Worm (Caenorhabditis elegans) whole organism, L2 larva: ENCODE data around the gene grp-1.

Source experiments
- C34F6.9 ChIP-seq: fragments of 150-350 bp; optimal IDR thresholded peaks from 2 replicates; lab custom pipeline; 2014; ENCODE audit warnings: missing biosample characterization, missing genetic modification characterization
- Y55F3AM.14 ChIP-seq: fragments of 200-800 bp; sonication (Bioruptor generic); optimal IDR thresholded peaks from 2 replicates; lab custom pipeline; 2018; ENCODE audit warnings: mild to moderate bottlenecking, missing genetic modification characterization, missing compliant biosample characterization
- ZK546.5 ChIP-seq: sonication (generic microtip); optimal IDR thresholded peaks from 2 replicates; lab custom pipeline; 2017; ENCODE audit warnings: missing biosample characterization, missing genetic modification characterization
- aly-2 ChIP-seq: fragments of 150-350 bp; optimal IDR thresholded peaks from 2 replicates; lab custom pipeline; 2014; ENCODE audit warnings: missing biosample characterization, missing genetic modification characterization
- ama-1 ChIP-seq: fragments of 150-350 bp; optimal IDR thresholded peaks from 2 replicates; lab custom pipeline; 2018; ENCODE audit warnings: inconsistent platforms
- ceh-16 ChIP-seq: fragments of 150-350 bp; optimal IDR thresholded peaks from 2 replicates; lab custom pipeline; 2014; ENCODE audit warnings: missing biosample characterization, missing genetic modification characterization
- crh-2 ChIP-seq: sonication (generic microtip); optimal IDR thresholded peaks from 2 replicates; lab custom pipeline; 2017; ENCODE audit warnings: missing biosample characterization, missing genetic modification characterization
- dmd-4 ChIP-seq: sonication (generic microtip); optimal IDR thresholded peaks from 2 replicates; lab custom pipeline; 2017; ENCODE audit warnings: missing biosample characterization, missing genetic modification characterization
- egl-27 ChIP-seq: sonication (generic microtip); optimal IDR thresholded peaks from 3 replicates; lab custom pipeline; 2017; ENCODE audit warnings: missing biosample characterization, missing genetic modification reagents, missing genetic modification characterization
- elt-1 ChIP-seq: fragments of 150-350 bp; optimal IDR thresholded peaks from 2 replicates; lab custom pipeline; 2014; ENCODE audit warnings: missing biosample characterization, missing genetic modification characterization
- fos-1 ChIP-seq: fragments of 150-350 bp; optimal IDR thresholded peaks from 2 replicates; lab custom pipeline; 2014; ENCODE audit warnings: missing biosample characterization, missing genetic modification characterization
- gmeb-1 ChIP-seq: fragments of 150-350 bp; optimal IDR thresholded peaks from 2 replicates; lab custom pipeline; 2014; ENCODE audit warnings: missing biosample characterization, missing genetic modification characterization
- lin-39 ChIP-seq: fragments of 150-350 bp; optimal IDR thresholded peaks from 2 replicates; lab custom pipeline; 2014; ENCODE audit warnings: missing biosample characterization, missing genetic modification reagents, missing genetic modification characterization
- lsy-2 ChIP-seq, 2 experiments: fragments of 150-350 bp in 1 of 2; sonication (generic microtip) in 1 of 2; optimal IDR thresholded peaks; 2 replicates each; lab custom pipeline; 2014 to 2017; ENCODE audit warnings: missing biosample characterization in 2 of 2, missing genetic modification characterization in 2 of 2
- mab-5 ChIP-seq: fragments of 150-350 bp; optimal IDR thresholded peaks from 2 replicates; lab custom pipeline; 2014; ENCODE audit warnings: missing biosample characterization, missing genetic modification characterization
- mdl-1 ChIP-seq, 2 experiments: fragments of 150-350 bp in 1 of 2; sonication (generic microtip) in 1 of 2; optimal IDR thresholded peaks; 2 replicates each; lab custom pipeline; 2017; ENCODE audit warnings: missing biosample characterization in 2 of 2, missing genetic modification characterization in 2 of 2
- nhr-10 ChIP-seq: sonication (generic microtip); optimal IDR thresholded peaks from 2 replicates; lab custom pipeline; 2017; ENCODE audit warnings: missing biosample characterization, missing genetic modification characterization
- nhr-11 ChIP-seq: fragments of 150-350 bp; optimal IDR thresholded peaks from 2 replicates; lab custom pipeline; 2014; ENCODE audit warnings: missing biosample characterization, missing genetic modification characterization
- nhr-12 ChIP-seq: fragments of 150-350 bp; optimal IDR thresholded peaks from 2 replicates; lab custom pipeline; 2014; ENCODE audit warnings: missing biosample characterization, missing genetic modification characterization
- nhr-129 ChIP-seq: fragments of 150-350 bp; optimal IDR thresholded peaks from 2 replicates; lab custom pipeline; 2014; ENCODE audit warnings: missing biosample characterization, missing genetic modification characterization
- nhr-21 ChIP-seq: fragments of 150-350 bp; optimal IDR thresholded peaks from 2 replicates; lab custom pipeline; 2014; ENCODE audit warnings: missing biosample characterization, missing genetic modification characterization
- nhr-23 ChIP-seq: fragments of 150-350 bp; optimal IDR thresholded peaks from 2 replicates; lab custom pipeline; 2014; ENCODE audit warnings: missing biosample characterization, missing genetic modification reagents, missing genetic modification characterization
- nhr-237 ChIP-seq: fragments of 150-350 bp; optimal IDR thresholded peaks from 2 replicates; lab custom pipeline; 2014; ENCODE audit warnings: missing biosample characterization, missing genetic modification characterization
- nhr-25 ChIP-seq: fragments of 150-350 bp; sonication (generic microtip); optimal IDR thresholded peaks from 3 replicates; lab custom pipeline; 2014; ENCODE audit warnings: missing biosample characterization, missing genetic modification characterization
- peb-1 ChIP-seq: fragments of 150-350 bp; optimal IDR thresholded peaks from 2 replicates; lab custom pipeline; 2014; ENCODE audit warnings: missing biosample characterization, missing genetic modification characterization
- skn-1 ChIP-seq: sonication (generic microtip); optimal IDR thresholded peaks from 2 replicates; lab custom pipeline; 2017; ENCODE audit warnings: missing biosample characterization, missing genetic modification characterization
- sma-3 ChIP-seq: sonication (generic microtip); optimal IDR thresholded peaks from 2 replicates; lab custom pipeline; 2016; ENCODE audit warnings: missing genetic modification reagents, missing genetic modification characterization, missing compliant biosample characterization
- sma-9 ChIP-seq, 2 experiments: fragments of 150-350 bp in 1 of 2; sonication (generic microtip) in 1 of 2; optimal IDR thresholded peaks; 2 replicates each; lab custom pipeline; 2014 to 2016; ENCODE audit warnings: missing genetic modification characterization in 2 of 2, mild to moderate bottlenecking in 1 of 2, missing biosample characterization in 1 of 2, missing compliant biosample characterization in 1 of 2, missing genetic modification reagents in 1 of 2, moderate library complexity in 1 of 2
- snpc-4 ChIP-seq: fragments of 150-350 bp; optimal IDR thresholded peaks from 2 replicates; lab custom pipeline; 2014; ENCODE audit warnings: missing biosample characterization, missing genetic modification characterization
- unc-39 ChIP-seq: fragments of 150-350 bp; optimal IDR thresholded peaks from 2 replicates; lab custom pipeline; 2014; ENCODE audit warnings: missing biosample characterization, missing genetic modification characterization
- unc-62 ChIP-seq: fragments of 150-350 bp; optimal IDR thresholded peaks from 2 replicates; lab custom pipeline; 2014; ENCODE audit warnings: missing biosample characterization, missing genetic modification reagents, missing genetic modification characterization
- zag-1 ChIP-seq: fragments of 150-350 bp; optimal IDR thresholded peaks from 2 replicates; lab custom pipeline; 2014; ENCODE audit warnings: missing biosample characterization, missing genetic modification characterization
- ztf-4 ChIP-seq: fragments of 150-350 bp; optimal IDR thresholded peaks from 2 replicates; lab custom pipeline; 2014; ENCODE audit warnings: missing biosample characterization, missing genetic modification characterization

Gene grp-1

ce11 chrIII:8050944-8051343 is 34.6 kb upstream of the grp-1 start, which contains the start of gene K12H4.7:
K12H4.7 (minus strand) TSS chrIII:8051081.
- TF ChIP-seq sma-9 (GFP tag; optimal IDR thresholded peaks at IDR 0.05; lab: Kevin White, UChicago) (peak; percentile 1), sma-9 (tag; optimal IDR thresholded peaks at IDR 0.05; lab: Kevin White, UChicago) (no peak), sma-3 (GFP tag; lab: Kevin White, UChicago) (no peak), mdl-1 (tag; optimal IDR thresholded peaks at IDR 0.05; lab: Kevin White, UChicago) (no peak), crh-2 (tag; lab: Kevin White, UChicago) (peak; percentile 63), fos-1 (tag; lab: Kevin White, UChicago) (peak; percentile 93), nhr-23 (tag; lab: Kevin White, UChicago) (no peak), skn-1 (tag; lab: Kevin White, UChicago) (peak; percentile 26), ztf-4 (no peak), snpc-4 (tag; lab: Kevin White, UChicago) (no peak), nhr-12 (tag; lab: Kevin White, UChicago) (no peak), dmd-4 (tag; lab: Kevin White, UChicago) (no peak), zag-1 (no peak), ceh-16 (tag; lab: Kevin White, UChicago) (no peak)

ce11 chrIII:8051838-8052237 is 33.7 kb upstream of the grp-1 start:
- TF ChIP-seq nhr-10 (tag; lab: Kevin White, UChicago) (no peak), unc-39 (no peak), nhr-25 (no peak), nhr-129 (tag; lab: Kevin White, UChicago) (no peak), crh-2 (tag; lab: Kevin White, UChicago) (no peak), aly-2 (tag; lab: Kevin White, UChicago) (no peak), sma-3 (GFP tag; lab: Kevin White, UChicago) (no peak), ceh-16 (tag; lab: Kevin White, UChicago) (no peak), nhr-21 (tag; lab: Kevin White, UChicago) (no peak), ama-1 (no peak), egl-27 (no peak), lin-39 (tag; lab: Kevin White, UChicago) (no peak)

ce11 chrIII:8061114-8061513 is 24.4 kb upstream of the grp-1 start:
- no peak for TF ChIP-seq nhr-23 (tag; lab: Kevin White, UChicago)
- peak in 1 of 2 experiments; percentile 12 for TF ChIP-seq lsy-2 (tag; optimal IDR thresholded peaks at IDR 0.05; lab: Kevin White, UChicago)
- TF ChIP-seq, all 48 proteins: peak for 1

ce11 chrIII:8063659-8064058 is 21.8 kb upstream of the grp-1 start:
- TF ChIP-seq fos-1 (tag; lab: Kevin White, UChicago) (no peak), elt-1 (tag; lab: Kevin White, UChicago) (no peak), nhr-12 (tag; lab: Kevin White, UChicago) (no peak), nhr-11 (tag; lab: Kevin White, UChicago) (no peak)

- TF ChIP-seq lsy-2 (tag; optimal IDR thresholded peaks at IDR 0.05; lab: Kevin White, UChicago): peak in 1 of 2 experiments; percentile 42
- no peak for TF ChIP-seq nhr-10 (tag; lab: Kevin White, UChicago)
- no peak for TF ChIP-seq ztf-4
- no peak for TF ChIP-seq nhr-237
- TF ChIP-seq lin-39 (tag; lab: Kevin White, UChicago): no peak
- no peak for TF ChIP-seq peb-1 (tag; lab: Kevin White, UChicago)
- no peak for TF ChIP-seq gmeb-1 (tag; lab: Kevin White, UChicago)
These were observed 20.4 kb upstream of the grp-1 start for ce11 chrIII:8065101-8065500.

- TF ChIP-seq unc-62 (no peak), C34F6.9 (tag; lab: Kevin White, UChicago) (no peak), ZK546.5 (tag; lab: Kevin White, UChicago) (no peak), nhr-25 (no peak), nhr-129 (tag; lab: Kevin White, UChicago) (no peak), nhr-23 (tag; lab: Kevin White, UChicago) (no peak), mab-5 (tag; lab: Kevin White, UChicago) (no peak), sma-3 (GFP tag; lab: Kevin White, UChicago) (no peak), ama-1 (no peak), Y55F3AM.14 (GFP tag; lab: Kevin White, UChicago) (no peak)
These were observed 18.5 kb upstream of the grp-1 start, which contains the start of gene pros-1 for ce11 chrIII:8066989-8067388. pros-1 (plus strand) TSS chrIII:8067289.
